ENCODE assay signal across 5 fruit fly cellular contexts in genomic region chr3L:4698032-4698431, dm6.
A peak's percentile ranks its signal among the peaks of the same experiment; 100 is the strongest.
TF ChIP-seq lines count a peak whose summit lies in the region.

No protein-coding gene starts in this region.

- TF ChIP-seq CTCF in whole organism, embryonic (GFP tag; optimal IDR thresholded peaks at IDR 0.05; lab: Kevin White, UChicago) = peak; percentile 43

TF ChIP-seq in whole organism, adult, 20 proteins besides CTCF, POLR2A, EP300 and RAD21:
- TF ChIP-seq pad (GFP tag; optimal IDR thresholded peaks at IDR 0.05; lab: Kevin White, UChicago) = no peak
- TF ChIP-seq kay (GFP tag; lab: Kevin White, UChicago; ENCODE audit: borderline replicate concordance) = no peak
- no peak for TF ChIP-seq CG7101 (tag; optimal IDR thresholded peaks at IDR 0.05; lab: Kevin White, UChicago)
- no peak for TF ChIP-seq CG11617 (GFP tag; optimal IDR thresholded peaks at IDR 0.05; lab: Kevin White, UChicago)
- TF ChIP-seq Hr96 (GFP tag; optimal IDR thresholded peaks at IDR 0.05; lab: Kevin White, UChicago) = no peak
- TF ChIP-seq CG5204 (GFP tag; optimal IDR thresholded peaks at IDR 0.05; lab: Kevin White, UChicago) = peak; percentile 38
- no peak for TF ChIP-seq ovo (GFP tag; optimal IDR thresholded peaks at IDR 0.05; lab: Kevin White, UChicago)
- no peak for TF ChIP-seq CG1620 (GFP tag; optimal IDR thresholded peaks at IDR 0.05; lab: Kevin White, UChicago)
- peak; percentile 46 for TF ChIP-seq CG7045 (GFP tag; optimal IDR thresholded peaks at IDR 0.05; lab: Kevin White, UChicago)
- no peak for TF ChIP-seq tj (GFP tag; optimal IDR thresholded peaks at IDR 0.05; lab: Kevin White, UChicago)
- TF ChIP-seq cnc (optimal IDR thresholded peaks at IDR 0.05; lab: Kevin White, UChicago) = no peak
- TF ChIP-seq Crg-1 (GFP tag; optimal IDR thresholded peaks at IDR 0.05; lab: Kevin White, UChicago) = no peak
- no peak for TF ChIP-seq CG14711 (tag; optimal IDR thresholded peaks at IDR 0.05; lab: Kevin White, UChicago)

TF ChIP-seq in whole organism, embryonic, 481 proteins besides CTCF, POLR2A, EP300 and RAD21 (continues in another document):
- peak; percentile 19; the same call in 1 of the 2 replicates for TF ChIP-seq toy (GFP tag; IDR thresholded peaks at IDR 0.05; lab: Robert Waterston, UW)
- peak; percentile 73 for TF ChIP-seq Hr3 (GFP tag; optimal IDR thresholded peaks at IDR 0.05; lab: Kevin White, UChicago)
- no peak for TF ChIP-seq stwl (tag; optimal IDR thresholded peaks at IDR 0.05; lab: Kevin White, UChicago)
- no peak for TF ChIP-seq B-H2 (GFP tag; optimal IDR thresholded peaks at IDR 0.05; lab: Kevin White, UChicago)
- TF ChIP-seq Tbp (GFP tag; optimal IDR thresholded peaks at IDR 0.05; lab: Kevin White, UChicago) = no peak
- no peak for TF ChIP-seq luna (GFP tag; optimal IDR thresholded peaks at IDR 0.05; lab: Kevin White, UChicago)
- peak; percentile 74 for TF ChIP-seq CG17361 (GFP tag; IDR thresholded peaks at IDR 0.05; lab: Robert Waterston, UW)
- TF ChIP-seq BEAF-32 (GFP tag; optimal IDR thresholded peaks at IDR 0.05; lab: Kevin White, UChicago) = no peak
- TF ChIP-seq Side (GFP tag; optimal IDR thresholded peaks at IDR 0.05; lab: Kevin White, UChicago) = peak; percentile 76
- TF ChIP-seq Dbx (GFP tag; IDR thresholded peaks at IDR 0.05; lab: Robert Waterston, UW) = peak; percentile 88
- peak; percentile 77 for TF ChIP-seq tx (GFP tag; optimal IDR thresholded peaks at IDR 0.05; lab: Kevin White, UChicago)
- peak; percentile 76 for TF ChIP-seq ERR (GFP tag; optimal IDR thresholded peaks at IDR 0.05; lab: Kevin White, UChicago)
- peak; percentile 48 for TF ChIP-seq cato (GFP tag; optimal IDR thresholded peaks at IDR 0.05; lab: Kevin White, UChicago; ENCODE audit: borderline replicate concordance)
- TF ChIP-seq pnt (GFP tag; optimal IDR thresholded peaks at IDR 0.05; lab: Kevin White, UChicago) = peak; percentile 73
- TF ChIP-seq ro (GFP tag; IDR thresholded peaks at IDR 0.05; lab: Robert Waterston, UW) = peak; percentile 53; the same call in 1 of the 2 replicates
- peak; percentile 76 for TF ChIP-seq CG31441 (GFP tag; IDR thresholded peaks at IDR 0.05; lab: Robert Waterston, UW)
- TF ChIP-seq CG7357 (GFP tag; IDR thresholded peaks at IDR 0.05; lab: Robert Waterston, UW) = peak; percentile 76
- TF ChIP-seq pita (GFP tag; optimal IDR thresholded peaks at IDR 0.05; lab: Kevin White, UChicago) = no peak
- TF ChIP-seq CG18599 (GFP tag; optimal IDR thresholded peaks at IDR 0.05; lab: Kevin White, UChicago) = peak; percentile 81

TF ChIP-seq in whole organism, prepupa, 60 proteins besides CTCF, POLR2A, EP300 and RAD21 (continues in another document):
- TF ChIP-seq Gug (GFP tag; IDR thresholded peaks at IDR 0.05; lab: Robert Waterston, UW) = peak; percentile 68
- TF ChIP-seq CG6854 (GFP tag; optimal IDR thresholded peaks at IDR 0.05; lab: Kevin White, UChicago) = peak; percentile 33
- no peak for TF ChIP-seq fkh (GFP tag; optimal IDR thresholded peaks at IDR 0.05; lab: Kevin White, UChicago)
- peak; percentile 88 for TF ChIP-seq net (GFP tag; optimal IDR thresholded peaks at IDR 0.05; lab: Kevin White, UChicago)
- TF ChIP-seq Lpt (GFP tag; optimal IDR thresholded peaks at IDR 0.05; lab: Kevin White, UChicago) = peak; percentile 81
- peak; percentile 64 for TF ChIP-seq CG1621 (tag; optimal IDR thresholded peaks at IDR 0.05; lab: Kevin White, UChicago)
- no peak for TF ChIP-seq Hr38 (GFP tag; optimal IDR thresholded peaks at IDR 0.05; lab: Kevin White, UChicago)
- TF ChIP-seq CG3919 (GFP tag; optimal IDR thresholded peaks at IDR 0.05; lab: Kevin White, UChicago) = peak; percentile 95
- TF ChIP-seq Smox (GFP tag; optimal IDR thresholded peaks at IDR 0.05; lab: Kevin White, UChicago) = peak; percentile 88
- TF ChIP-seq CG6276 (GFP tag; optimal IDR thresholded peaks at IDR 0.05; lab: Kevin White, UChicago) = peak; percentile 87
- TF ChIP-seq Blimp-1 (GFP tag; optimal IDR thresholded peaks at IDR 0.05; lab: Kevin White, UChicago) = peak; percentile 64
- TF ChIP-seq salr (GFP tag; optimal IDR thresholded peaks at IDR 0.05; lab: Kevin White, UChicago) = peak; percentile 67 to 68
- peak; percentile 82 for TF ChIP-seq lz (GFP tag; optimal IDR thresholded peaks at IDR 0.05; lab: Kevin White, UChicago)
- peak; percentile 36 for TF ChIP-seq CG16779 (tag; optimal IDR thresholded peaks at IDR 0.05; lab: Kevin White, UChicago)
- TF ChIP-seq spab (GFP tag; optimal IDR thresholded peaks at IDR 0.05; lab: Kevin White, UChicago) = peak; percentile 69
- peak; percentile 87 for TF ChIP-seq CG11902 (GFP tag; optimal IDR thresholded peaks at IDR 0.05; lab: Kevin White, UChicago)
- TF ChIP-seq esn (GFP tag; optimal IDR thresholded peaks at IDR 0.05; lab: Kevin White, UChicago) = peak; percentile 87
- peak; percentile 78 for TF ChIP-seq CG10669 (GFP tag; optimal IDR thresholded peaks at IDR 0.05; lab: Kevin White, UChicago)
- peak; percentile 69 for TF ChIP-seq vri (GFP tag; optimal IDR thresholded peaks at IDR 0.05; lab: Kevin White, UChicago)
- TF ChIP-seq Met (GFP tag; optimal IDR thresholded peaks at IDR 0.05; lab: Kevin White, UChicago) = peak; percentile 89
- peak; percentile 73 for TF ChIP-seq fd59A (GFP tag; optimal IDR thresholded peaks at IDR 0.05; lab: Kevin White, UChicago)

TF ChIP-seq in whole organism, pupa, 21 proteins besides CTCF, POLR2A, EP300 and RAD21:
- TF ChIP-seq CG15710 (tag; optimal IDR thresholded peaks at IDR 0.05; lab: Kevin White, UChicago) (peak; percentile 73), CG8301 (tag; optimal IDR thresholded peaks at IDR 0.05; lab: Kevin White, UChicago) (peak; percentile 85), CG17806 (tag; optimal IDR thresholded peaks at IDR 0.05; lab: Kevin White, UChicago) (peak; percentile 67), CG12605 (GFP tag; IDR thresholded peaks at IDR 0.05; lab: Robert Waterston, UW) (peak; percentile 73), rn (GFP tag; IDR thresholded peaks at IDR 0.05; lab: Robert Waterston, UW) (peak; percentile 63), Snoo (tag; optimal IDR thresholded peaks at IDR 0.05; lab: Kevin White, UChicago) (peak; percentile 75), EcR (GFP tag; optimal IDR thresholded peaks at IDR 0.05; lab: Kevin White, UChicago) (no peak), gl (tag; optimal IDR thresholded peaks at IDR 0.05; lab: Kevin White, UChicago) (peak; percentile 47), CG14655 (GFP tag; optimal IDR thresholded peaks at IDR 0.05; lab: Kevin White, UChicago) (peak; percentile 78), CG9948 (tag; optimal IDR thresholded peaks at IDR 0.05; lab: Kevin White, UChicago) (peak; percentile 69), D1 (tag; optimal IDR thresholded peaks at IDR 0.05; lab: Kevin White, UChicago) (no peak), Pif1B (GFP tag; optimal IDR thresholded peaks at IDR 0.05; lab: Kevin White, UChicago) (peak; percentile 80), CG4496 (GFP tag; IDR thresholded peaks at IDR 0.05; lab: Robert Waterston, UW) (peak; percentile 91), CG10348 (GFP tag; IDR thresholded peaks at IDR 0.05; lab: Robert Waterston, UW) (no peak), CG32121 (GFP tag; IDR thresholded peaks at IDR 0.05; lab: Robert Waterston, UW) (peak; percentile 84), CG34367 (tag; optimal IDR thresholded peaks at IDR 0.05; lab: Kevin White, UChicago) (peak; percentile 72), Ets98B (GFP tag; IDR thresholded peaks at IDR 0.05; lab: Robert Waterston, UW) (peak; percentile 91), Pif1A (GFP tag; optimal IDR thresholded peaks at IDR 0.05; lab: Kevin White, UChicago) (peak; percentile 78), CG8159 (tag; optimal IDR thresholded peaks at IDR 0.05; lab: Kevin White, UChicago) (peak; percentile 82), CG13204 (GFP tag; optimal IDR thresholded peaks at IDR 0.05; lab: Kevin White, UChicago) (peak; percentile 13), fd96Ca (GFP tag; IDR thresholded peaks at IDR 0.05; lab: Robert Waterston, UW) (peak; percentile 85)

TF ChIP-seq in whole organism, wandering third instar larva, 38 proteins besides CTCF, POLR2A, EP300 and RAD21 (continues in another document):
- TF ChIP-seq brk (GFP tag; optimal IDR thresholded peaks at IDR 0.05; lab: Kevin White, UChicago) (peak; percentile 48), tai (GFP tag; optimal IDR thresholded peaks at IDR 0.05; lab: Kevin White, UChicago) (peak; percentile 69), sage (GFP tag; optimal IDR thresholded peaks at IDR 0.05; lab: Kevin White, UChicago) (peak; percentile 67), foxo (GFP tag; optimal IDR thresholded peaks at IDR 0.05; lab: Kevin White, UChicago) (peak in 1 of 2 experiments; percentile 77), HLH106 (tag; optimal IDR thresholded peaks at IDR 0.05; lab: Kevin White, UChicago) (peak; percentile 82), sv (GFP tag; optimal IDR thresholded peaks at IDR 0.05; lab: Kevin White, UChicago) (peak; percentile 59), rgr (GFP tag; optimal IDR thresholded peaks at IDR 0.05; lab: Kevin White, UChicago) (peak; percentile 83), Hr83 (GFP tag; optimal IDR thresholded peaks at IDR 0.05; lab: Kevin White, UChicago; ENCODE audit: poor library complexity, severe bottlenecking) (peak; percentile 72), br (GFP tag; optimal IDR thresholded peaks at IDR 0.05; lab: Kevin White, UChicago) (peak; percentile 84), fru (GFP tag; optimal IDR thresholded peaks at IDR 0.05; lab: Kevin White, UChicago) (peak; percentile 86), Jra (GFP tag; optimal IDR thresholded peaks at IDR 0.05; lab: Kevin White, UChicago) (no peak), dsf (GFP tag; optimal IDR thresholded peaks at IDR 0.05; lab: Kevin White, UChicago; ENCODE audit: borderline replicate concordance) (no peak), OdsH (GFP tag; optimal IDR thresholded peaks at IDR 0.05; lab: Kevin White, UChicago) (peak; percentile 85), Sp1 (GFP tag; optimal IDR thresholded peaks at IDR 0.05; lab: Kevin White, UChicago) (peak; percentile 77), Abd-B (GFP tag; optimal IDR thresholded peaks at IDR 0.05; lab: Kevin White, UChicago) (no peak), Hnf4 (GFP tag; optimal IDR thresholded peaks at IDR 0.05; lab: Kevin White, UChicago) (peak; percentile 81), Vsx2 (GFP tag; optimal IDR thresholded peaks at IDR 0.05; lab: Kevin White, UChicago; ENCODE audit: partially characterized antibody) (no peak), Myc (optimal IDR thresholded peaks at IDR 0.05; lab: Kevin White, UChicago) (no peak), Mio (GFP tag; optimal IDR thresholded peaks at IDR 0.05; lab: Kevin White, UChicago) (no peak), h (GFP tag; optimal IDR thresholded peaks at IDR 0.05; lab: Kevin White, UChicago) (peak; percentile 88), CG9705 (GFP tag; optimal IDR thresholded peaks at IDR 0.05; lab: Kevin White, UChicago) (peak; percentile 82), Rel (GFP tag; optimal IDR thresholded peaks at IDR 0.05; lab: Kevin White, UChicago) (no peak), Rel (tag; optimal IDR thresholded peaks at IDR 0.05; lab: Kevin White, UChicago) (peak; percentile 18), psq (GFP tag; optimal IDR thresholded peaks at IDR 0.05; lab: Kevin White, UChicago) (peak; percentile 69), CrebA (GFP tag; optimal IDR thresholded peaks at IDR 0.05; lab: Kevin White, UChicago; ENCODE audit: borderline replicate concordance) (no peak), dmrt93B (GFP tag; optimal IDR thresholded peaks at IDR 0.05; lab: Kevin White, UChicago) (peak; percentile 77)
